Worm (Caenorhabditis elegans) whole organism, young adult: ENCODE data around the gene cat-1.

ENCODE experiments used
- Y79H2A.3 ChIP-seq: fragments of 200-800 bp; sonication (Bioruptor generic); conservative IDR thresholded peaks from 2 replicates; pipeline ENCODE4 v1.3.6; 2022; ENCODE audit warnings: missing genetic modification reagents, missing genetic modification characterization, missing compliant biosample characterization
- hmg-20 ChIP-seq: fragments of 200-800 bp; sonication (Bioruptor generic); IDR thresholded peaks from 2 replicates; pipeline ENCODE4 v1.3.6; 2022; ENCODE audit warnings: missing genetic modification reagents, missing genetic modification characterization, missing compliant biosample characterization
- tlf-1 ChIP-seq: fragments of 200-800 bp; sonication (Bioruptor generic); optimal IDR thresholded peaks from 2 replicates; lab custom pipeline; 2018; ENCODE audit warnings: mild to moderate bottlenecking, missing genetic modification characterization, missing compliant biosample characterization

DNA sequence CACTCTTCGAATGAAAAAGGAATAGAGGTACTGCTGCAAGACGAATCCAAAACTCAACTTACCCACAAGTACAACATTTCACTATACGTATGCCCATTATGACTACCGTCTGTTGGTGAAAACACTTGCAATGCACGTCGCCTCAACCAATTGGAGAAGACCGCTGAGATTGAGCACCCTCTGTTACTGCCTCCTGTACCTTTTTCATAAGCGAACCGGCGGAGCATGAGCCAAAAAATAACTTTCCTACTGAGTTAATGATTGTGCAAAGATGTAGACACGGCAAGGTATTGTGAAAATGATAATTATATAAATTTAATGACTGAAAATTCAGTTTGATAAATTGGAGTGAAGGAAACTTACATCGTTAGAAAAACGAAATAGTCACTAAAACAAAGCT, 21.5 kb downstream of the cat-1 start:
- no peak for TF ChIP-seq tlf-1 (GFP tag; lab: Kevin White, UChicago)
- TF ChIP-seq hmg-20 (GFP tag; lab: Robert Waterston, UW) = no peak
- TF ChIP-seq Y79H2A.3 (GFP tag; lab: Robert Waterston, UW) = no peak
